Worm (Caenorhabditis elegans) whole organism, L1 larva: ENCODE measurements around the gene unk-1.

ENCODE experiments used
- C04F5.9 ChIP-seq: sonication (generic microtip); optimal IDR thresholded peaks from 2 replicates; lab custom pipeline; 2016; ENCODE audit warnings: missing genetic modification characterization, missing compliant biosample characterization
- C16A3.4 ChIP-seq: fragments of 150-350 bp; optimal IDR thresholded peaks from 2 replicates; lab custom pipeline; 2014; ENCODE audit warnings: missing biosample characterization, missing genetic modification characterization
- Y116A8C.19 ChIP-seq: sonication (generic microtip); optimal IDR thresholded peaks from 2 replicates; lab custom pipeline; 2016; ENCODE audit warnings: missing compliant biosample characterization, missing genetic modification characterization, borderline replicate concordance
- alr-1 ChIP-seq: fragments of 200-800 bp; sonication (Bioruptor generic); optimal IDR thresholded peaks from 2 replicates; lab custom pipeline; 2018; ENCODE audit warnings: borderline replicate concordance, mild to moderate bottlenecking, missing genetic modification characterization, missing compliant biosample characterization
- aly-2 ChIP-seq: fragments of 150-350 bp; optimal IDR thresholded peaks from 2 replicates; lab custom pipeline; 2014; ENCODE audit warnings: missing biosample characterization, missing genetic modification characterization
- blmp-1 ChIP-seq: fragments of 150-350 bp; optimal IDR thresholded peaks from 2 replicates; lab custom pipeline; 2014; ENCODE audit warnings: missing biosample characterization, missing genetic modification characterization
- ceh-63 ChIP-seq: fragments of 200-800 bp; sonication (Bioruptor generic); optimal IDR thresholded peaks from 2 replicates; lab custom pipeline; 2018; ENCODE audit warnings: mild to moderate bottlenecking, missing genetic modification characterization, missing compliant biosample characterization
- ceh-8 ChIP-seq: fragments of 200-800 bp; sonication (Bioruptor generic); optimal IDR thresholded peaks from 2 replicates; lab custom pipeline; 2018; ENCODE audit warnings: mild to moderate bottlenecking, missing genetic modification characterization, moderate library complexity, missing compliant biosample characterization
- ceh-88 ChIP-seq: fragments of 200-800 bp; sonication (Bioruptor generic); IDR thresholded peaks from 2 replicates; pipeline ENCODE4 v1.3.6; 2022; ENCODE audit warnings: missing genetic modification characterization, missing compliant biosample characterization
- ceh-90 ChIP-seq: sonication (generic microtip); optimal IDR thresholded peaks from 2 replicates; lab custom pipeline; 2016; ENCODE audit warnings: missing genetic modification characterization, missing compliant biosample characterization
- dsc-1 ChIP-seq: sonication (generic microtip); optimal IDR thresholded peaks from 2 replicates; lab custom pipeline; 2016; ENCODE audit warnings: mild to moderate bottlenecking, missing genetic modification characterization, missing compliant biosample characterization
- efl-3 ChIP-seq: fragments of 200-800 bp; sonication (Bioruptor generic); optimal IDR thresholded peaks from 2 replicates; lab custom pipeline; 2018; ENCODE audit warnings: mild to moderate bottlenecking, missing genetic modification characterization, missing compliant biosample characterization
- egl-13 ChIP-seq: sonication (generic microtip); optimal IDR thresholded peaks from 2 replicates; lab custom pipeline; 2016; ENCODE audit warnings: missing genotype, missing genetic modification reagents, missing genetic modification characterization, missing compliant biosample characterization
- elt-2 ChIP-seq: sonication (generic microtip); optimal IDR thresholded peaks from 2 replicates; lab custom pipeline; 2016; ENCODE audit warnings: missing genetic modification characterization, mild to moderate bottlenecking, inconsistent platforms, missing compliant biosample characterization, missing genetic modification reagents
- elt-3 ChIP-seq, 6 experiments: fragments of 150-350 bp in 1 of 6; sonication (generic microtip); optimal IDR thresholded peaks; 2 replicates each; lab custom pipeline; 2017 to 2018; ENCODE audit warnings: missing biosample characterization in 6 of 6, missing genetic modification characterization in 6 of 6, inconsistent platforms in 1 of 6
- ets-5 ChIP-seq: fragments of 200-800 bp; sonication (Bioruptor generic); IDR thresholded peaks from 2 replicates; pipeline ENCODE4 v1.3.6; 2022; ENCODE audit warnings: missing genetic modification characterization, missing compliant biosample characterization
- fkh-8 ChIP-seq: sonication (generic microtip); optimal IDR thresholded peaks from 2 replicates; lab custom pipeline; 2016; ENCODE audit warnings: mild to moderate bottlenecking, missing genetic modification characterization, missing compliant biosample characterization
- hlh-4 ChIP-seq: sonication (generic microtip); optimal IDR thresholded peaks from 2 replicates; lab custom pipeline; 2016; ENCODE audit warnings: mild to moderate bottlenecking, missing genetic modification characterization, missing compliant biosample characterization
- jun-1 ChIP-seq: fragments of 150-350 bp; optimal IDR thresholded peaks from 2 replicates; lab custom pipeline; 2014; ENCODE audit warnings: missing biosample characterization, missing genetic modification reagents, missing genetic modification characterization
- lin-13 ChIP-seq: fragments of 150-350 bp; optimal IDR thresholded peaks from 2 replicates; lab custom pipeline; 2014; ENCODE audit warnings: missing biosample characterization, missing genetic modification reagents, missing genetic modification characterization
- lin-14 ChIP-seq: fragments of 200-800 bp; sonication (Bioruptor generic); optimal IDR thresholded peaks from 2 replicates; lab custom pipeline; 2018; ENCODE audit warnings: mild to moderate bottlenecking, missing genetic modification characterization, moderate library complexity, missing compliant biosample characterization
- lin-39 ChIP-seq: fragments of 150-350 bp; optimal IDR thresholded peaks from 2 replicates; lab custom pipeline; 2014; ENCODE audit warnings: missing biosample characterization, missing genetic modification reagents, missing genetic modification characterization
- lir-3 ChIP-seq: sonication (generic microtip); optimal IDR thresholded peaks from 2 replicates; lab custom pipeline; 2016; ENCODE audit warnings: mild to moderate bottlenecking, missing genetic modification characterization, moderate library complexity, missing compliant biosample characterization; ENCODE audit not compliant: poor library complexity
- lsy-2 ChIP-seq, 2 experiments: fragments of 150-350 bp; optimal IDR thresholded peaks; 2 replicates each; lab custom pipeline; 2014; ENCODE audit warnings: missing biosample characterization in 2 of 2, missing genetic modification characterization in 2 of 2
- mef-2 ChIP-seq: fragments of 150-350 bp; optimal IDR thresholded peaks from 2 replicates; lab custom pipeline; 2014; ENCODE audit warnings: missing biosample characterization, missing genetic modification characterization
- nhr-20 ChIP-seq: sonication (generic microtip); optimal IDR thresholded peaks from 2 replicates; lab custom pipeline; 2016; ENCODE audit warnings: mild to moderate bottlenecking, missing genetic modification characterization, missing compliant biosample characterization
- nhr-76 ChIP-seq: sonication (generic microtip); optimal IDR thresholded peaks from 2 replicates; lab custom pipeline; 2017; ENCODE audit warnings: missing biosample characterization, missing genetic modification characterization
- nhr-77 ChIP-seq: fragments of 150-350 bp; optimal IDR thresholded peaks from 2 replicates; lab custom pipeline; 2014; ENCODE audit warnings: missing biosample characterization, missing genetic modification characterization
- nhr-84 ChIP-seq: sonication (generic microtip); optimal IDR thresholded peaks from 2 replicates; lab custom pipeline; 2017; ENCODE audit warnings: missing biosample characterization, missing genetic modification characterization
- nhr-85 ChIP-seq: sonication (generic microtip); peaks from one replicate; lab custom pipeline; 2016; ENCODE audit warnings: missing genetic modification characterization, inconsistent platforms, missing compliant biosample characterization
- pag-3 ChIP-seq: sonication (generic microtip); optimal IDR thresholded peaks from 2 replicates; lab custom pipeline; 2017; ENCODE audit warnings: missing genetic modification characterization, mild to moderate bottlenecking, missing compliant biosample characterization, antibody characterized with exemption, borderline replicate concordance; ENCODE audit not compliant: insufficient read depth
- skn-1 ChIP-seq: fragments of 150-350 bp; optimal IDR thresholded peaks from 2 replicates; lab custom pipeline; 2014; ENCODE audit warnings: missing biosample characterization, missing genetic modification characterization
- snpc-4 ChIP-seq: fragments of 150-350 bp; optimal IDR thresholded peaks from 2 replicates; lab custom pipeline; 2014; ENCODE audit warnings: missing biosample characterization, missing genetic modification characterization
- snu-23 ChIP-seq: sonication (generic microtip); optimal IDR thresholded peaks from 2 replicates; lab custom pipeline; 2016; ENCODE audit warnings: missing genetic modification characterization, missing compliant biosample characterization
- sup-37 ChIP-seq: fragments of 200-800 bp; sonication (Bioruptor generic); optimal IDR thresholded peaks from 2 replicates; lab custom pipeline; 2018; ENCODE audit warnings: mild to moderate bottlenecking, missing genetic modification characterization, missing compliant biosample characterization
- swsn-7 ChIP-seq: sonication (generic microtip); optimal IDR thresholded peaks from 2 replicates; lab custom pipeline; 2016; ENCODE audit warnings: missing genetic modification characterization, missing compliant biosample characterization
- tbx-2 ChIP-seq: sonication (generic microtip); optimal IDR thresholded peaks from 2 replicates; lab custom pipeline; 2016; ENCODE audit warnings: missing genetic modification characterization, missing compliant biosample characterization
- tlp-1 ChIP-seq: fragments of 150-350 bp; optimal IDR thresholded peaks from 2 replicates; lab custom pipeline; 2014; ENCODE audit warnings: missing biosample characterization, missing genetic modification characterization
- unc-130 ChIP-seq: fragments of 150-350 bp; optimal IDR thresholded peaks from 2 replicates; lab custom pipeline; 2017; ENCODE audit warnings: missing biosample characterization, missing genetic modification characterization, inconsistent platforms
- unc-30 ChIP-seq: sonication (generic microtip); optimal IDR thresholded peaks from 2 replicates; lab custom pipeline; 2017; ENCODE audit warnings: missing biosample characterization, missing genetic modification characterization
- unc-62 ChIP-seq: fragments of 150-350 bp; optimal IDR thresholded peaks from 2 replicates; lab custom pipeline; 2014; ENCODE audit warnings: missing biosample characterization, missing genetic modification reagents, missing genetic modification characterization
- unc-98 ChIP-seq: fragments of 200-800 bp; sonication (Bioruptor generic); IDR thresholded peaks from 2 replicates; pipeline ENCODE4 v1.3.6; 2022; ENCODE audit warnings: missing genetic modification characterization, missing compliant biosample characterization
- vab-15 ChIP-seq: sonication (generic microtip); optimal IDR thresholded peaks from 2 replicates; lab custom pipeline; 2017; ENCODE audit warnings: missing genotype, mild to moderate bottlenecking, missing genetic modification characterization, missing compliant biosample characterization
- zag-1 ChIP-seq: fragments of 150-350 bp; optimal IDR thresholded peaks from 2 replicates; lab custom pipeline; 2014; ENCODE audit warnings: missing biosample characterization, missing genetic modification characterization
- zip-4 ChIP-seq: fragments of 200-800 bp; sonication (Bioruptor generic); optimal IDR thresholded peaks from 2 replicates; lab custom pipeline; 2018; ENCODE audit warnings: mild to moderate bottlenecking, missing genetic modification characterization, moderate library complexity, missing compliant biosample characterization

unk-1 gene

DNA sequence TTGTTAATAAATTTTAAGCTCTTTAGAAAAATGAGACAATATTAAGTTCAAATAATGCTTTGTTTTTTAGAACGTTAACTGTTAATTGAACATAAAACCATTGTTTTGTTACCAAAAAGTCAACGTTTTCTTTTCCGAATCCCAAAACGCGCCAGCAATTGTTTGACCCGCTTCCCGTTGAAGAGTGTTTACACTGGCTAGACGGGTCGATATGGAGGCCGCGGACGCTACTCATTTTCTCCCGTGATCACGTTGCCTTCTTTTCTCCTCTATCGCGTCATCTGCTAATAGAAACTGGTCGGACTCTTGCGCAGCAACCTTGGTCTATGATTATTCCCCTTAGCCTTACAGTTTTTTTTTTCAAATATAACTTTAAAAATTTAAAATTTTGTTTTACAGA lies 14.3 kb downstream of the unk-1 start, which contains the start of gene C34D10.1 (continued):
- no peak for TF ChIP-seq alr-1 (tag; lab: Kevin White, UChicago)
- TF ChIP-seq blmp-1 (tag; lab: Kevin White, UChicago) = peak; percentile 85
- peak in 3 of 6 experiments; percentile 38 to 53 (median 51) for TF ChIP-seq elt-3 (tag; optimal IDR thresholded peaks at IDR 0.05; lab: Kevin White, UChicago)
- no peak for TF ChIP-seq ceh-63 (GFP tag; lab: Kevin White, UChicago)
- TF ChIP-seq nhr-77 (tag; lab: Kevin White, UChicago) = peak; percentile 54
- no peak for TF ChIP-seq egl-13
- no peak for TF ChIP-seq unc-30 (tag; lab: Kevin White, UChicago)
- TF ChIP-seq lin-14 = peak; percentile 95
- peak; percentile 87 for TF ChIP-seq unc-130 (tag; lab: Kevin White, UChicago)
- peak; percentile 79 for TF ChIP-seq C16A3.4 (tag; lab: Kevin White, UChicago)
- no peak for TF ChIP-seq elt-2 (tag; lab: Kevin White, UChicago)
- TF ChIP-seq hlh-4 (tag; lab: Kevin White, UChicago) = no peak
- no peak for TF ChIP-seq sup-37
- TF ChIP-seq lin-39 (tag; lab: Kevin White, UChicago) = peak; percentile 45
- peak; percentile 40 for TF ChIP-seq jun-1 (tag; lab: Kevin White, UChicago)
- TF ChIP-seq ceh-88 (GFP tag; lab: Robert Waterston, UW) = no peak
- TF ChIP-seq unc-62 (GFP tag; lab: Kevin White, UChicago) = no peak
- TF ChIP-seq lsy-2 (tag; optimal IDR thresholded peaks at IDR 0.05; lab: Kevin White, UChicago) = peak; percentile 71 to 74
- peak; percentile 88 for TF ChIP-seq nhr-20
- TF ChIP-seq nhr-85 = peak; percentile 91
- no peak for TF ChIP-seq aly-2
- peak; percentile 60 for TF ChIP-seq fkh-8
- TF ChIP-seq lin-13 = peak; percentile 50
- no peak for TF ChIP-seq tlp-1 (tag; lab: Kevin White, UChicago)
- TF ChIP-seq nhr-84 = no peak
- TF ChIP-seq C04F5.9 (tag; lab: Kevin White, UChicago) = no peak
- TF ChIP-seq ceh-90 = no peak
- no peak for TF ChIP-seq ceh-8
- peak; percentile 89 for TF ChIP-seq snu-23 (GFP tag; lab: Kevin White, UChicago)
- TF ChIP-seq Y116A8C.19 = no peak
- no peak for TF ChIP-seq zag-1 (tag; lab: Kevin White, UChicago)
- TF ChIP-seq skn-1 (tag; lab: Kevin White, UChicago) = no peak
- TF ChIP-seq nhr-76 = no peak
- peak; percentile 78 for TF ChIP-seq swsn-7 (tag; lab: Kevin White, UChicago)
- TF ChIP-seq pag-3 (tag; lab: Kevin White, UChicago) = no peak
- peak; percentile 31 for TF ChIP-seq snpc-4
- TF ChIP-seq zip-4 (GFP tag; lab: Kevin White, UChicago) = no peak
- no peak for TF ChIP-seq mef-2

DNA sequence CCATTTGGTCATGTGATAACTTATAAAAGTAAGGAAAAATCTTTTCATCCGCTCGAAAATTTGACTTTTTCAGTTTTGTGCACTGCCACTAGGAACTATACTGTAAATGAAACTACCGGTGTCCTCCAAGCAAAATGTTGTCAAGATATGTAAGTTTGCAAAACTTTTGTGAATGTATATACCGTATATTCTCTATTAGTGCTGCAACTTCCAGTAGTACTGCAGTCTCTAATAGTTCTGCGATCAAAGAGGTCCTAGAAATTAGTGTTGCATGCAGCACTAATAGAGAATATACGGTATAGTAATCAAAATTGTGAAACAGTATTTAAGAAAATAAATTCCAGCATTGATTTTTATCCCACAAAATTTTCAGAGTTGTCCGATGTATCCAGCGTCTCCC lies 15.2 kb downstream of the unk-1 start:
- TF ChIP-seq vab-15 (tag; lab: Kevin White, UChicago) (no peak), dsc-1 (tag; lab: Kevin White, UChicago) (no peak), tbx-2 (tag; lab: Kevin White, UChicago) (no peak), unc-62 (GFP tag; lab: Kevin White, UChicago) (no peak), efl-3 (no peak), nhr-77 (tag; lab: Kevin White, UChicago) (no peak), ets-5 (GFP tag; lab: Robert Waterston, UW) (no peak), lir-3 (tag; lab: Kevin White, UChicago) (no peak), mef-2 (no peak), skn-1 (tag; lab: Kevin White, UChicago) (no peak), unc-98 (GFP tag; lab: Robert Waterston, UW) (no peak), egl-13 (no peak), swsn-7 (tag; lab: Kevin White, UChicago) (no peak), blmp-1 (tag; lab: Kevin White, UChicago) (no peak), zip-4 (GFP tag; lab: Kevin White, UChicago) (no peak)
- TF ChIP-seq, all 84 proteins: peak for 0
